Fruit fly (Drosophila melanogaster) whole organism: ENCODE measurements around the gene cad.

Experiments used
- CG8478 ChIP-seq: fragments of >200 bp; optimal IDR thresholded peaks from 2 replicates; lab custom pipeline; 2018; ENCODE audit warnings: inconsistent platforms
- Dll ChIP-seq: fragments of >200 bp; optimal IDR thresholded peaks from 2 replicates; lab custom pipeline; 2017
- EcR ChIP-seq, 2 experiments: fragments of >200 bp; optimal IDR thresholded peaks; 2 replicates each; lab custom pipeline; 2017; ENCODE audit warnings: missing biosample characterization in 2 of 2, missing genetic modification characterization in 2 of 2, missing genetic modification reagents in 2 of 2
- pan ChIP-seq: fragments of >200 bp; optimal IDR thresholded peaks from 2 replicates; lab custom pipeline; 2017
- psq ChIP-seq: fragments of >200 bp; optimal IDR thresholded peaks from 2 replicates; lab custom pipeline; 2017
- usp ChIP-seq: fragments of >200 bp; optimal IDR thresholded peaks from 2 replicates; lab custom pipeline; 2017; ENCODE audit warnings: missing biosample characterization, missing genetic modification characterization, mixed read lengths

DNA sequence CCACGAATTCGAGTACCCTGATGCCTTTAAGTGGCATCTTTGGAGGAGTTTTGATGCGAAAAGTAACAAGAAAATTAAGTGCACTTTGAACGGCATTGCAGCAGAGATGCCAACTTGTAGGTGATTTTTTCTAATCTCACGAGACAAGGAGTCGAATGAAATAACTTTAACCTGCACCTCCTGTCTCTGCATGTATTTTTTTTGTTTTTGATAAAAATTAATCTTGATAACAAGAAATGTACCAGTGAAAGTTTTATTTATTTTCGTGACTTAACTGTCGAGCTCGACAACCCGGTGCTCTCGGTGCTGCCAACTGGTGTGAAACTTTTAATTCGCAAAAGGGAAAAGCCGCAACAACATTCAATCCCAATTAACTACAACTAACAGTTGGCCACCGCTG lies 18.4 kb upstream of the cad start, which contains the start of the genes Amacr and Ns4:
- TF ChIP-seq Dll (lab: Kevin White, UChicago) (no peak), psq (lab: Kevin White, UChicago) (no peak), EcR (GFP tag; optimal IDR thresholded peaks at IDR 0.05; lab: Kevin White, UChicago) (no peak), usp (no peak), pan (lab: Kevin White, UChicago) (no peak), CG8478 (lab: Kevin White, UChicago) (no peak)
